Worm (Caenorhabditis elegans) whole organism, young adult: ENCODE measurements around the gene C08G9.1.
A peak's percentile ranks its signal among the peaks of the same experiment; 100 is the strongest.
"Not testable (repeated sequence)": the region's sequence is repeated elsewhere in the genome, so short reads cannot be mapped to it uniquely, and the experiment has no call there.

Experiments used
- B0035.1 ChIP-seq: sonication (generic microtip); optimal IDR thresholded peaks from 2 replicates; lab custom pipeline; 2016; ENCODE audit warnings: missing genetic modification characterization, mild to moderate bottlenecking, missing compliant biosample characterization, missing genotype, missing genetic modification reagents
- Y53F4B.3 ChIP-seq: fragments of 200-800 bp; sonication (Bioruptor generic); IDR thresholded peaks from 2 replicates; pipeline ENCODE4 v1.3.6; 2022; ENCODE audit warnings: missing genetic modification reagents, missing genetic modification characterization, missing compliant biosample characterization
- Y53G8AR.9 ChIP-seq: fragments of 200-800 bp; sonication (Bioruptor generic); conservative IDR thresholded peaks from 2 replicates; pipeline ENCODE4 v1.3.6; 2022; ENCODE audit warnings: missing genetic modification reagents, missing genetic modification characterization, missing compliant biosample characterization
- Y56A3A.18 ChIP-seq: fragments of 200-800 bp; sonication (Bioruptor generic); IDR thresholded peaks from 2 replicates; pipeline ENCODE4 v1.3.6; 2022; ENCODE audit warnings: missing genetic modification reagents, missing genetic modification characterization, missing compliant biosample characterization
- athp-1 ChIP-seq: sonication (generic microtip); optimal IDR thresholded peaks from 2 replicates; lab custom pipeline; 2017; ENCODE audit warnings: mild to moderate bottlenecking, missing genetic modification characterization, missing compliant biosample characterization
- attf-6 ChIP-seq: fragments of 200-800 bp; sonication (Bioruptor generic); IDR thresholded peaks from 2 replicates; pipeline ENCODE4 v1.3.6; 2022; ENCODE audit warnings: missing genetic modification reagents, missing genetic modification characterization, missing compliant biosample characterization
- cebp-1 ChIP-seq, 2 experiments: fragments of 200-800 bp in 1 of 2; sonication (Bioruptor generic) in 1 of 2; sonication (generic microtip) in 1 of 2; IDR thresholded peaks in 1 of 2; optimal IDR thresholded peaks in 1 of 2; 2 replicates each; pipeline versions ENCODE4 v1.3.6 to Lab custom; 2017 to 2022; ENCODE audit warnings: missing compliant biosample characterization in 2 of 2, missing genetic modification characterization in 2 of 2, mild to moderate bottlenecking in 1 of 2, missing genetic modification reagents in 1 of 2, moderate library complexity in 1 of 2
- cebp-2 ChIP-seq: fragments of 200-800 bp; sonication (Bioruptor generic); IDR thresholded peaks from 2 replicates; pipeline ENCODE4 v1.3.6; 2022; ENCODE audit warnings: missing genetic modification characterization, missing compliant biosample characterization
- chd-7 ChIP-seq: sonication (generic microtip); optimal IDR thresholded peaks from 2 replicates; lab custom pipeline; 2016; ENCODE audit warnings: mild to moderate bottlenecking, missing genetic modification characterization, moderate library complexity, missing compliant biosample characterization
- dpff-1 ChIP-seq: sonication (generic microtip); optimal IDR thresholded peaks from 2 replicates; lab custom pipeline; 2017; ENCODE audit warnings: mild to moderate bottlenecking, missing genetic modification characterization, missing compliant biosample characterization
- efl-1 ChIP-seq: fragments of 150-350 bp; optimal IDR thresholded peaks from 2 replicates; lab custom pipeline; 2014; ENCODE audit warnings: missing biosample characterization, missing genetic modification reagents, missing genetic modification characterization
- hlh-26 ChIP-seq: fragments of 200-800 bp; sonication (Bioruptor generic); conservative IDR thresholded peaks from 2 replicates; pipeline ENCODE4 v1.3.6; 2022; ENCODE audit warnings: missing genetic modification reagents, missing genetic modification characterization, missing compliant biosample characterization
- hmg-20 ChIP-seq: fragments of 200-800 bp; sonication (Bioruptor generic); IDR thresholded peaks from 2 replicates; pipeline ENCODE4 v1.3.6; 2022; ENCODE audit warnings: missing genetic modification reagents, missing genetic modification characterization, missing compliant biosample characterization
- let-526 ChIP-seq: fragments of 200-800 bp; sonication (Bioruptor generic); IDR thresholded peaks from 2 replicates; pipeline ENCODE4 v1.3.6; 2022; ENCODE audit warnings: missing genetic modification reagents, missing genetic modification characterization, missing compliant biosample characterization
- let-607 ChIP-seq, 2 experiments: fragments of 200-800 bp in 1 of 2; sonication (Bioruptor generic) in 1 of 2; sonication (generic microtip) in 1 of 2; optimal IDR thresholded peaks; 2 replicates each; lab custom pipeline; 2016 to 2018; ENCODE audit warnings: mild to moderate bottlenecking in 2 of 2, missing compliant biosample characterization in 2 of 2, missing genetic modification characterization in 2 of 2, moderate library complexity in 2 of 2, missing genotype in 1 of 2
- lin-26 ChIP-seq: fragments of 200-800 bp; sonication (Bioruptor generic); IDR thresholded peaks from 2 replicates; pipeline ENCODE4 v1.3.6; 2022; ENCODE audit warnings: missing genetic modification reagents, missing genetic modification characterization, missing compliant biosample characterization
- lin-35 ChIP-seq, 3 experiments: fragments of 150-350 bp in 2 of 3; sonication (generic microtip) in 1 of 3; optimal IDR thresholded peaks; 2 replicates each; lab custom pipeline; 2014 to 2018; ENCODE audit warnings: missing biosample characterization in 3 of 3, missing genetic modification characterization in 3 of 3, missing genetic modification reagents in 3 of 3
- madf-6 ChIP-seq: fragments of 200-800 bp; sonication (Bioruptor generic); IDR thresholded peaks from 2 replicates; pipeline ENCODE4 v1.3.6; 2022; ENCODE audit warnings: missing genetic modification reagents, missing genetic modification characterization, missing compliant biosample characterization
- madf-8 ChIP-seq: fragments of 200-800 bp; sonication (Bioruptor generic); conservative IDR thresholded peaks from 2 replicates; pipeline ENCODE4 v1.3.6; 2022; ENCODE audit warnings: missing genetic modification reagents, missing genetic modification characterization, missing compliant biosample characterization
- mel-28 ChIP-seq: sonication (generic microtip); optimal IDR thresholded peaks from 2 replicates; lab custom pipeline; 2016; ENCODE audit warnings: borderline replicate concordance, mild to moderate bottlenecking, missing genetic modification characterization, missing compliant biosample characterization
- nhr-80 ChIP-seq: sonication (generic microtip); optimal IDR thresholded peaks from 2 replicates; lab custom pipeline; 2016; ENCODE audit warnings: missing genetic modification characterization, missing compliant biosample characterization
- pbrm-1 ChIP-seq: fragments of 200-800 bp; sonication (Bioruptor generic); IDR thresholded peaks from 2 replicates; pipeline ENCODE4 v1.3.6; 2022; ENCODE audit warnings: missing genetic modification reagents, missing genetic modification characterization, missing compliant biosample characterization
- rcor-1 ChIP-seq: fragments of 200-800 bp; sonication (Bioruptor generic); IDR thresholded peaks from 2 replicates; pipeline ENCODE4 v1.3.6; 2022; ENCODE audit warnings: missing genetic modification reagents, missing genetic modification characterization, missing compliant biosample characterization
- rec-8 ChIP-seq, 2 experiments: sonication (generic microtip); optimal IDR thresholded peaks; 2 replicates each; lab custom pipeline; 2016; ENCODE audit warnings: mild to moderate bottlenecking in 2 of 2, missing genetic modification characterization in 2 of 2, missing genetic modification reagents in 2 of 2, missing genotype in 2 of 2, missing biosample characterization in 1 of 2, missing compliant biosample characterization in 1 of 2, moderate library complexity in 1 of 2
- snpc-1.1 ChIP-seq: sonication (generic microtip); optimal IDR thresholded peaks from 2 replicates; lab custom pipeline; 2017; ENCODE audit warnings: missing genetic modification characterization, mild to moderate bottlenecking, missing compliant biosample characterization, antibody characterized with exemption, moderate library complexity, missing genotype, missing genetic modification reagents; ENCODE audit not compliant: insufficient read depth
- somi-1 ChIP-seq: fragments of 200-800 bp; sonication (Bioruptor generic); optimal IDR thresholded peaks from 2 replicates; lab custom pipeline; 2018; ENCODE audit warnings: mild to moderate bottlenecking, missing genetic modification characterization, missing compliant biosample characterization
- sptf-2 ChIP-seq: fragments of 200-800 bp; sonication (Bioruptor generic); optimal IDR thresholded peaks from 2 replicates; lab custom pipeline; 2018; ENCODE audit warnings: mild to moderate bottlenecking, missing genetic modification characterization, missing compliant biosample characterization
- tbx-9 ChIP-seq: sonication (generic microtip); optimal IDR thresholded peaks from 2 replicates; lab custom pipeline; 2016; ENCODE audit warnings: borderline replicate concordance, missing genetic modification characterization, inconsistent platforms, missing compliant biosample characterization
- tlf-1 ChIP-seq: fragments of 200-800 bp; sonication (Bioruptor generic); optimal IDR thresholded peaks from 2 replicates; lab custom pipeline; 2018; ENCODE audit warnings: mild to moderate bottlenecking, missing genetic modification characterization, missing compliant biosample characterization
- unc-130 ChIP-seq: sonication (generic microtip); optimal IDR thresholded peaks from 2 replicates; lab custom pipeline; 2016; ENCODE audit warnings: missing genetic modification reagents, missing genetic modification characterization, missing compliant biosample characterization
- ztf-3 ChIP-seq: fragments of 200-800 bp; sonication (Bioruptor generic); optimal IDR thresholded peaks from 2 replicates; lab custom pipeline; 2018; ENCODE audit warnings: mild to moderate bottlenecking, missing genetic modification characterization, missing compliant biosample characterization

Gene C08G9.1

ce11 chrIV:7633020-7633419 lies 25.5 kb upstream of the C08G9.1 start, which contains the start of gene plp-1:
Gene plp-1 (plus strand): TSS chrIV:7633360.
- TF ChIP-seq madf-6 (GFP tag; lab: Robert Waterston, UW), result 0 out of 2 replicates have a peak, but pooled peaks have one; percentile 5
- no peak for TF ChIP-seq cebp-2

- TF ChIP-seq madf-6 (GFP tag; lab: Robert Waterston, UW), result peak; percentile 39; the same call in 1 of the 2 replicates
- TF ChIP-seq let-607 (tag; optimal IDR thresholded peaks at IDR 0.05; lab: Kevin White, UChicago), result peak; percentile 75 to 84
- 0 out of 2 replicates have a peak, but pooled peaks have one; percentile 56 for TF ChIP-seq lin-26 (GFP tag; lab: Robert Waterston, UW)
- 0 out of 2 replicates have a peak, but pooled peaks have one; percentile 7 for TF ChIP-seq rcor-1 (GFP tag; lab: Robert Waterston, UW)
- peak; percentile 83 for TF ChIP-seq cebp-1 (GFP tag; IDR thresholded peaks at IDR 0.05; lab: Robert Waterston, UW)
- TF ChIP-seq cebp-1 (tag; optimal IDR thresholded peaks at IDR 0.05; lab: Kevin White, UChicago), result not testable (repeated sequence)
These were observed 24.0 kb upstream of the C08G9.1 start, which contains the start of gene warf-1 for ce11 chrIV:7634578-7634977. Gene warf-1 (plus strand): TSS chrIV:7634786.

- TF ChIP-seq B0035.1 (tag; lab: Kevin White, UChicago), result no peak
These were observed 16.8 kb upstream of the C08G9.1 start, which contains the start of gene nep-16 for ce11 chrIV:7641758-7642157. Gene nep-16 (minus strand): TSS chrIV:7641858.

ce11 chrIV:7642971-7643370 lies 15.6 kb upstream of the C08G9.1 start, which contains the start of gene nlp-20:
Gene nlp-20 (minus strand): TSS chrIV:7643071.
- TF ChIP-seq chd-7 (no peak), unc-130 (GFP tag; lab: Kevin White, UChicago) (no peak), rec-8 (tag; optimal IDR thresholded peaks at IDR 0.05; lab: Kevin White, UChicago) (no peak), Y53G8AR.9 (no peak), mel-28 (tag; lab: Kevin White, UChicago) (no peak), ztf-3 (GFP tag; lab: Kevin White, UChicago) (no peak), snpc-1.1 (tag; lab: Kevin White, UChicago) (no peak), let-526 (GFP tag; lab: Robert Waterston, UW) (no peak), attf-6 (GFP tag; lab: Robert Waterston, UW) (no peak), athp-1 (tag; lab: Kevin White, UChicago) (no peak), hlh-26 (no peak), sptf-2 (no peak), somi-1 (GFP tag; lab: Kevin White, UChicago) (no peak)
- TF ChIP-seq, all 124 proteins: peak for 0

ce11 chrIV:7646119-7646518 lies 12.4 kb upstream of the C08G9.1 start, which contains the start of gene hmg-5:
Gene hmg-5 (minus strand): TSS chrIV:7646219.
- TF ChIP-seq madf-8 (GFP tag; lab: Robert Waterston, UW) (no peak), tbx-9 (tag; lab: Kevin White, UChicago) (no peak), efl-1 (GFP tag; lab: Kevin White, UChicago) (no peak), lin-35 (GFP tag; optimal IDR thresholded peaks at IDR 0.05; lab: Kevin White, UChicago) (no peak), hmg-20 (GFP tag; lab: Robert Waterston, UW) (no peak), nhr-80 (tag; lab: Kevin White, UChicago) (no peak), dpff-1 (no peak), Y53F4B.3 (GFP tag; lab: Robert Waterston, UW) (no peak), pbrm-1 (GFP tag; lab: Robert Waterston, UW) (no peak), lin-26 (GFP tag; lab: Robert Waterston, UW) (no peak), tlf-1 (GFP tag; lab: Kevin White, UChicago) (no peak), Y56A3A.18 (GFP tag; lab: Robert Waterston, UW) (no peak)
